Worm (Caenorhabditis elegans): ENCODE measurements around the gene acbp-5.

The acbp-5 gene

ce11 chrIII:13624226-13624625, 17.3 kb downstream of the acbp-5 start, which contains the start of gene taf-9:
TSS of gene taf-9 (plus strand) at chrIII:13624276.
- TF ChIP-seq ceh-88 (GFP tag; IDR thresholded peaks at IDR 0.05): no peak
- TF ChIP-seq alr-1 (tag; optimal IDR thresholded peaks at IDR 0.05; ENCODE audit: borderline replicate concordance): no peak
- no peak for TF ChIP-seq unc-130 (tag; optimal IDR thresholded peaks at IDR 0.05)
- no peak for TF ChIP-seq tbx-2 (tag; optimal IDR thresholded peaks at IDR 0.05)
- peak in 1 of 2 experiments; percentile 6 for TF ChIP-seq ztf-11 (tag; optimal IDR thresholded peaks at IDR 0.05)
- TF ChIP-seq C16A3.4 (tag; optimal IDR thresholded peaks at IDR 0.05): no peak
- no peak for TF ChIP-seq xbp-1 (tag; optimal IDR thresholded peaks at IDR 0.05)
- no peak for TF ChIP-seq mef-2 (tag; optimal IDR thresholded peaks at IDR 0.05)
- no peak for TF ChIP-seq lir-3 (tag; optimal IDR thresholded peaks at IDR 0.05; ENCODE audit: poor library complexity)

ce11 chrIII:13623014-13623413, 18.5 kb downstream of the acbp-5 start, which contains the start of gene mlc-5:
TSS of gene mlc-5 (plus strand) at chrIII:13623314.
- TF ChIP-seq dpl-1 (GFP tag; optimal IDR thresholded peaks at IDR 0.05) (no peak), aha-1 (tag; optimal IDR thresholded peaks at IDR 0.05) (no peak), pax-3 (tag; optimal IDR thresholded peaks at IDR 0.05) (no peak), fos-1 (tag; optimal IDR thresholded peaks at IDR 0.05) (no peak), ceh-63 (GFP tag; optimal IDR thresholded peaks at IDR 0.05) (no peak), snpc-4 (tag; optimal IDR thresholded peaks at IDR 0.05) (no peak), ets-5 (GFP tag; IDR thresholded peaks at IDR 0.05) (no peak), sox-4 (tag; optimal IDR thresholded peaks at IDR 0.05) (no peak), lin-14 (GFP tag; optimal IDR thresholded peaks at IDR 0.05) (no peak), unc-98 (GFP tag; IDR thresholded peaks at IDR 0.05) (no peak), elt-2 (tag; optimal IDR thresholded peaks at IDR 0.05) (no peak), nhr-28 (tag; optimal IDR thresholded peaks at IDR 0.05) (no peak), C04F5.9 (tag; optimal IDR thresholded peaks at IDR 0.05) (no peak), lir-3 (tag; optimal IDR thresholded peaks at IDR 0.05; ENCODE audit: poor library complexity) (no peak), unc-130 (tag; optimal IDR thresholded peaks at IDR 0.05) (no peak), elt-3 (tag; optimal IDR thresholded peaks at IDR 0.05) (no peak), unc-30 (tag; optimal IDR thresholded peaks at IDR 0.05) (no peak)

ce11 chrIII:13622268-13622667, 19.2 kb downstream of the acbp-5 start, which contains the start of gene hip-1:
TSS of gene hip-1 (minus strand) at chrIII:13622492.
- TF ChIP-seq nhr-85 (tag) (peak; percentile 50), nhr-19 (GFP tag; conservative IDR thresholded peaks at IDR 0.05) (peak; percentile 43), dsc-1 (tag; optimal IDR thresholded peaks at IDR 0.05) (peak; percentile 52), snpc-4 (tag; optimal IDR thresholded peaks at IDR 0.05) (peak; percentile 30), ceh-82 (tag; optimal IDR thresholded peaks at IDR 0.05) (peak; percentile 18 to 45 (median 29)), lin-13 (GFP tag; optimal IDR thresholded peaks at IDR 0.05) (peak; percentile 49), ama-1 (optimal IDR thresholded peaks at IDR 0.05) (no peak), skn-1 (tag; optimal IDR thresholded peaks at IDR 0.05) (peak; percentile 75), F16B12.6 (tag; optimal IDR thresholded peaks at IDR 0.05) (peak; percentile 93), unc-86 (tag; optimal IDR thresholded peaks at IDR 0.05) (peak; percentile 12), nhr-20 (tag; optimal IDR thresholded peaks at IDR 0.05) (peak; percentile 48), xbp-1 (tag; optimal IDR thresholded peaks at IDR 0.05) (peak; percentile 54), fkh-4 (tag; optimal IDR thresholded peaks at IDR 0.05; ENCODE audit: borderline replicate concordance) (no peak), grh-1 (GFP tag; IDR thresholded peaks at IDR 0.05) (no peak), C04F5.9 (tag; optimal IDR thresholded peaks at IDR 0.05) (no peak), lin-35 (GFP tag; optimal IDR thresholded peaks at IDR 0.05) (peak; percentile 80), snu-23 (GFP tag; optimal IDR thresholded peaks at IDR 0.05) (peak; percentile 78), egl-13 (tag; optimal IDR thresholded peaks at IDR 0.05) (peak; percentile 11), ztf-11 (tag; optimal IDR thresholded peaks at IDR 0.05) (no peak), ceh-63 (GFP tag; optimal IDR thresholded peaks at IDR 0.05) (no peak), unc-130 (tag; optimal IDR thresholded peaks at IDR 0.05) (peak; percentile 61), nhr-47 (tag; optimal IDR thresholded peaks at IDR 0.05) (peak; percentile 65), mep-1 (tag; optimal IDR thresholded peaks at IDR 0.05) (peak; percentile 79), rnt-1 (tag; optimal IDR thresholded peaks at IDR 0.05) (peak; percentile 7), efl-1 (optimal IDR thresholded peaks at IDR 0.05) (peak; percentile 53 to 72), efl-1 (GFP tag; optimal IDR thresholded peaks at IDR 0.05 in 1 of 2) (peak; percentile 85 to 97), dpl-1 (GFP tag; optimal IDR thresholded peaks at IDR 0.05) (peak; percentile 74 to 85 (median 75)), tbx-2 (tag; optimal IDR thresholded peaks at IDR 0.05) (peak; percentile 41), lin-15B (tag; optimal IDR thresholded peaks at IDR 0.05) (peak; percentile 35), fos-1 (tag; optimal IDR thresholded peaks at IDR 0.05) (no peak), Y116A8C.19 (tag; optimal IDR thresholded peaks at IDR 0.05; ENCODE audit: borderline replicate concordance) (no peak), lin-14 (GFP tag; optimal IDR thresholded peaks at IDR 0.05) (peak; percentile 64), fkh-8 (tag; optimal IDR thresholded peaks at IDR 0.05) (peak; percentile 35), C16A3.4 (tag; optimal IDR thresholded peaks at IDR 0.05) (peak; percentile 34), nhr-71 (tag; optimal IDR thresholded peaks at IDR 0.05) (peak; percentile 67)

Measured in whole organism, L1 larva.